Fruit fly (Drosophila melanogaster) S2 (cell line): ENCODE results near the gene Idh3g.

Experiments
- CG8478 ChIP-seq: fragments of >200 bp; optimal IDR thresholded peaks from 2 replicates; lab custom pipeline; 2018
- CTCF ChIP-seq, 2 experiments: fragments of >200 bp; optimal IDR thresholded peaks; 2 replicates each; lab custom pipeline; 2018

- TF ChIP-seq CTCF (optimal IDR thresholded peaks at IDR 0.05; lab: Kevin White, UChicago), result no peak
- no peak for TF ChIP-seq CG8478
Observed at dm6 chr3R:25723795-25724194, 43.1 kb downstream of the Idh3g start.
